Worm (Caenorhabditis elegans) whole organism, midembryonic: ENCODE measurements around the gene cnc-6.

Experiments
- T22C8.4 ChIP-seq: fragments of 200-800 bp; sonication (Bioruptor generic); IDR thresholded peaks from 2 replicates; pipeline ENCODE4 v1.3.6; 2022; ENCODE audit warnings: missing genetic modification characterization, missing compliant biosample characterization
- cog-1 ChIP-seq: sonication (generic microtip); optimal IDR thresholded peaks from 2 replicates; lab custom pipeline; 2016; ENCODE audit warnings: missing genetic modification characterization, missing compliant biosample characterization
- flt-1 ChIP-seq: fragments of 200-800 bp; sonication (Bioruptor generic); IDR thresholded peaks from 2 replicates; pipeline ENCODE4 v1.3.6; 2022; ENCODE audit warnings: missing genetic modification characterization, missing compliant biosample characterization
- klf-2 ChIP-seq: fragments of 200-800 bp; sonication (Bioruptor generic); conservative IDR thresholded peaks from 2 replicates; pipeline ENCODE4 v1.3.6; 2022; ENCODE audit warnings: missing genetic modification reagents, missing genetic modification characterization, missing compliant biosample characterization
- med-1 ChIP-seq: sonication (generic microtip); optimal IDR thresholded peaks from 2 replicates; lab custom pipeline; 2017; ENCODE audit warnings: missing genetic modification characterization, mild to moderate bottlenecking, missing compliant biosample characterization, antibody characterized with exemption, missing genetic modification reagents; ENCODE audit not compliant: insufficient read depth
- tab-1 ChIP-seq: fragments of 200-800 bp; sonication (Bioruptor generic); IDR thresholded peaks from 2 replicates; pipeline ENCODE4 v1.3.6; 2022; ENCODE audit warnings: missing genetic modification characterization, missing compliant biosample characterization
- ztf-23 ChIP-seq: fragments of 200-800 bp; sonication (Bioruptor generic); IDR thresholded peaks from 2 replicates; pipeline ENCODE4 v1.3.6; 2022; ENCODE audit warnings: missing genetic modification reagents, missing genetic modification characterization, missing compliant biosample characterization
- ztf-29 ChIP-seq: fragments of 200-800 bp; sonication (Bioruptor generic); IDR thresholded peaks from 2 replicates; pipeline ENCODE4 v1.3.6; 2022; ENCODE audit warnings: missing genetic modification reagents, missing genetic modification characterization, missing compliant biosample characterization

- no peak for TF ChIP-seq flt-1
- TF ChIP-seq med-1, result no peak
- TF ChIP-seq klf-2 (GFP tag; lab: Robert Waterston, UW), result no peak
- no peak for TF ChIP-seq ztf-29 (GFP tag; lab: Robert Waterston, UW)
- no peak for TF ChIP-seq cog-1
- no peak for TF ChIP-seq tab-1 (GFP tag; lab: Robert Waterston, UW)
- TF ChIP-seq ztf-23 (GFP tag; lab: Robert Waterston, UW), result no peak
- no peak for TF ChIP-seq T22C8.4
These were observed 30.3 kb upstream of the cnc-6 start, which contains the start of gene ser-4 for ce11 chrIII:1733001-1733400.
